Worm (Caenorhabditis elegans): ENCODE measurements around the gene H05C05.2.

- TF ChIP-seq dpl-1 (GFP tag; optimal IDR thresholded peaks at IDR 0.05) (no peak), lsl-1 (GFP tag; optimal IDR thresholded peaks at IDR 0.05) (no peak), pha-4 (tag; optimal IDR thresholded peaks at IDR 0.05) (no peak), dox-1 (GFP tag; IDR thresholded peaks at IDR 0.05) (no peak), zim-3 (tag; optimal IDR thresholded peaks at IDR 0.05) (no peak), egrh-3 (GFP tag; IDR thresholded peaks at IDR 0.05) (no peak), let-607 (tag; optimal IDR thresholded peaks at IDR 0.05) (no peak), ama-1 (optimal IDR thresholded peaks at IDR 0.05) (no peak), ama-1 (GFP tag; optimal IDR thresholded peaks at IDR 0.05) (no peak), ccch-3 (GFP tag; optimal IDR thresholded peaks at IDR 0.05) (no peak), rcor-1 (GFP tag; IDR thresholded peaks at IDR 0.05) (no peak), repo-1 (tag; optimal IDR thresholded peaks at IDR 0.05) (no peak), snpc-4 (GFP tag; optimal IDR thresholded peaks at IDR 0.05) (no peak), snpc-4 (tag; optimal IDR thresholded peaks at IDR 0.05) (no peak), attf-6 (GFP tag; IDR thresholded peaks at IDR 0.05) (no peak)
Measured at ce11 chrIII:2975689-2976088, 10.3 kb upstream of the H05C05.2 start, which contains the start of gene Y55D5A.3.

Measured in whole organism, young adult.